Worm (Caenorhabditis elegans): ENCODE measurements around the gene srh-98.

DNA sequence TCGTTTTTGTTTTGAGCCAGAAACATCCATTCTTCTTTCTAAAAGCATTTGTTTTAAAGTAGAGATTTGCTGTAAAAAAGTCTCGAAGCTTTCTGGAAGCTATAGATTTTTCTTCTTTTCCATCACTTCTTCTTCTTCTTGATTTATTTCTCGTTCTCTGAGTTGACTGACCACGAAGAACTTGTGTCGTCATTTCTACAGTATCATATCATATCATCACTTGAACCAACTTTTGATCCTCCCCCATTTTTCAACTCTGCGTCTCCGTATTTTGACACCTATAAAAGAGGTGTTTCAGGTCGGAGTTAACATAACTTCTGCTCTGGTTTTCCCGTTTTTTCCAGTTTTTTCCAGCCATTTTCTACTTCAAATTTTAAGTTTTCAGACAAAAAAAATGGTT, 21.0 kb downstream of the srh-98 start, which contains the start of gene F11A5.9:
- TF ChIP-seq nhr-19 (GFP tag; conservative IDR thresholded peaks at IDR 0.05), result peak; percentile 19; the same call in 1 of the 2 replicates
- TF ChIP-seq pqm-1 (tag; optimal IDR thresholded peaks at IDR 0.05), result no peak
- TF ChIP-seq elt-2 (tag; optimal IDR thresholded peaks at IDR 0.05), result no peak
- no peak for TF ChIP-seq Y116A8C.19 (tag; optimal IDR thresholded peaks at IDR 0.05; ENCODE audit: borderline replicate concordance)
- no peak for TF ChIP-seq snu-23 (GFP tag; optimal IDR thresholded peaks at IDR 0.05)
- TF ChIP-seq nhr-77 (tag; optimal IDR thresholded peaks at IDR 0.05), result no peak
- no peak for TF ChIP-seq unc-62 (GFP tag; optimal IDR thresholded peaks at IDR 0.05)
- no peak for TF ChIP-seq zip-4 (GFP tag; optimal IDR thresholded peaks at IDR 0.05)
- no peak for TF ChIP-seq zag-1 (tag; optimal IDR thresholded peaks at IDR 0.05)
- TF ChIP-seq fos-1 (tag; optimal IDR thresholded peaks at IDR 0.05), result no peak
- no peak for TF ChIP-seq fkh-8 (tag; optimal IDR thresholded peaks at IDR 0.05)
- TF ChIP-seq jun-1 (tag; optimal IDR thresholded peaks at IDR 0.05), result no peak
- TF ChIP-seq dpl-1 (GFP tag; optimal IDR thresholded peaks at IDR 0.05), result no peak
- no peak for TF ChIP-seq ceh-88 (GFP tag; IDR thresholded peaks at IDR 0.05)

Data from whole organism, L1 larva.